Fruit fly (Drosophila melanogaster) whole organism, embryonic: ENCODE results near the gene CG17329.

Experiments
- CG10654 ChIP-seq: fragments of 200-800 bp; sonication (Bioruptor generic); optimal IDR thresholded peaks from 2 replicates; lab custom pipeline; 2016; ENCODE audit warnings: missing biosample characterization, missing genetic modification characterization
- CG12155 ChIP-seq: fragments of 200-800 bp; sonication (Bioruptor generic); optimal IDR thresholded peaks from 3 replicates; lab custom pipeline; 2016; ENCODE audit warnings: missing biosample characterization, missing genetic modification characterization
- CG14710 ChIP-seq: fragments of 200-800 bp; sonication (Bioruptor generic); optimal IDR thresholded peaks from 3 replicates; lab custom pipeline; 2019; ENCODE audit warnings: missing biosample characterization, mild to moderate bottlenecking, missing genetic modification characterization, moderate library complexity
- CG1792 ChIP-seq: fragments of 200-800 bp; sonication (Bioruptor generic); optimal IDR thresholded peaks from 2 replicates; lab custom pipeline; 2016; ENCODE audit warnings: missing biosample characterization, missing genetic modification characterization
- CG5180 ChIP-seq: fragments of 200-800 bp; sonication (Bioruptor generic); optimal IDR thresholded peaks from 3 replicates; lab custom pipeline; 2017; ENCODE audit warnings: missing biosample characterization, missing genetic modification characterization, mild to moderate bottlenecking, moderate library complexity, missing genetic modification reagents
- CG7357 ChIP-seq: fragments of 200-800 bp; sonication (Bioruptor generic); IDR thresholded peaks from 3 replicates; pipeline ENCODE4 v1.3.6; 2022; ENCODE audit warnings: missing biosample characterization, missing genetic modification characterization
- CG8089 ChIP-seq: fragments of 200-800 bp; sonication (Bioruptor generic); optimal IDR thresholded peaks from 3 replicates; lab custom pipeline; 2016; ENCODE audit warnings: missing biosample characterization, missing genetic modification characterization
- CG8359 ChIP-seq: fragments of 200-800 bp; sonication (Bioruptor generic); optimal IDR thresholded peaks from 2 replicates; lab custom pipeline; 2017; ENCODE audit warnings: missing biosample characterization, mild to moderate bottlenecking, missing genetic modification characterization, borderline replicate concordance
- CHES-1-like ChIP-seq: fragments of 200-800 bp; sonication (Bioruptor generic); optimal IDR thresholded peaks from 2 replicates; lab custom pipeline; 2016; ENCODE audit warnings: missing biosample characterization, missing genetic modification characterization
- Dip2 ChIP-seq: fragments of 200-800 bp; sonication (Bioruptor generic); IDR thresholded peaks from 2 replicates; pipeline ENCODE4 v1.3.6; 2022; ENCODE audit warnings: missing biosample characterization, missing genetic modification characterization
- Drgx ChIP-seq: fragments of 200-800 bp; sonication (Bioruptor generic); IDR thresholded peaks from 2 replicates; pipeline ENCODE4 v1.3.6; 2022; ENCODE audit warnings: missing biosample characterization, missing genetic modification characterization
- Ets97D ChIP-seq: fragments of 200-800 bp; sonication (Bioruptor generic); optimal IDR thresholded peaks from 3 replicates; lab custom pipeline; 2016; ENCODE audit warnings: missing biosample characterization, missing genetic modification characterization
- Hmr ChIP-seq: fragments of 200-800 bp; sonication (Bioruptor generic); optimal IDR thresholded peaks from 3 replicates; lab custom pipeline; 2017; ENCODE audit warnings: mild to moderate bottlenecking, missing biosample characterization, missing genetic modification reagents, missing genetic modification characterization
- Myb ChIP-seq: fragments of 200-800 bp; sonication (Bioruptor generic); optimal IDR thresholded peaks from 2 replicates; lab custom pipeline; 2016; ENCODE audit warnings: missing biosample characterization, missing genetic modification characterization
- Nf-YA ChIP-seq: fragments of 200-800 bp; sonication (Bioruptor generic); IDR thresholded peaks from 2 replicates; pipeline ENCODE4 v1.3.6; 2022; ENCODE audit warnings: missing biosample characterization, missing genetic modification characterization
- Oli ChIP-seq: fragments of 200-800 bp; sonication (Bioruptor generic); optimal IDR thresholded peaks from 2 replicates; lab custom pipeline; 2018; ENCODE audit warnings: missing biosample characterization, mild to moderate bottlenecking, missing genetic modification characterization, moderate library complexity
- Pdp1 ChIP-seq, 2 experiments: fragments of 200-800 bp; sonication (Bioruptor generic); optimal IDR thresholded peaks; 3 replicates each; lab custom pipeline; 2016; ENCODE audit warnings: missing biosample characterization in 2 of 2, missing genetic modification characterization in 2 of 2, mild to moderate bottlenecking in 1 of 2, moderate library complexity in 1 of 2
- Ptx1 ChIP-seq: fragments of 200-800 bp; sonication (Bioruptor generic); IDR thresholded peaks from 2 replicates; pipeline ENCODE4 v1.3.6; 2022; ENCODE audit warnings: missing biosample characterization, missing genetic modification characterization
- Sox100B ChIP-seq: fragments of 200-800 bp; sonication (Bioruptor generic); optimal IDR thresholded peaks from 3 replicates; lab custom pipeline; 2018; ENCODE audit warnings: missing biosample characterization, mild to moderate bottlenecking, missing genetic modification characterization
- Spps ChIP-seq: fragments of 200-800 bp; sonication (Bioruptor generic); optimal IDR thresholded peaks from 2 replicates; lab custom pipeline; 2018; ENCODE audit warnings: missing biosample characterization, mild to moderate bottlenecking, missing genetic modification characterization
- Usf ChIP-seq: fragments of 200-800 bp; sonication (Bioruptor generic); optimal IDR thresholded peaks from 2 replicates; lab custom pipeline; 2017; ENCODE audit warnings: missing genotype, missing biosample characterization, missing genetic modification characterization
- Vsx1 ChIP-seq: fragments of 200-800 bp; sonication (Bioruptor generic); optimal IDR thresholded peaks from 2 replicates; lab custom pipeline; 2017; ENCODE audit warnings: missing biosample characterization, mild to moderate bottlenecking, missing genetic modification characterization, missing genetic modification reagents
- abd-A ChIP-seq: fragments of 200-800 bp; sonication (Bioruptor generic); optimal IDR thresholded peaks from 3 replicates; lab custom pipeline; 2019; ENCODE audit warnings: missing biosample characterization, mild to moderate bottlenecking, missing genetic modification characterization, moderate library complexity
- ap ChIP-seq: fragments of 200-800 bp; sonication (Bioruptor generic); IDR thresholded peaks from 2 replicates; pipeline ENCODE4 v1.3.6; 2022; ENCODE audit warnings: missing biosample characterization, missing genetic modification characterization
- az2 ChIP-seq: fragments of 200-800 bp; sonication (Bioruptor generic); optimal IDR thresholded peaks from 3 replicates; lab custom pipeline; 2016; ENCODE audit warnings: missing biosample characterization, missing genetic modification characterization
- bowl ChIP-seq: fragments of 200-800 bp; sonication (Bioruptor generic); IDR thresholded peaks from 2 replicates; pipeline ENCODE4 v1.3.6; 2022; ENCODE audit warnings: missing biosample characterization, missing genetic modification characterization
- cato ChIP-seq: fragments of 200-800 bp; sonication (Bioruptor generic); optimal IDR thresholded peaks from 2 replicates; lab custom pipeline; 2016; ENCODE audit warnings: missing biosample characterization, missing genetic modification characterization, borderline replicate concordance
- chinmo ChIP-seq: fragments of 200-800 bp; sonication (Bioruptor generic); IDR thresholded peaks from 4 replicates; pipeline ENCODE4 v1.3.6; 2022; ENCODE audit warnings: missing biosample characterization, missing genetic modification characterization; ENCODE audit not compliant: partially characterized antibody
- chm ChIP-seq: fragments of 200-800 bp; sonication (Bioruptor generic); IDR thresholded peaks from 2 replicates; pipeline ENCODE4 v1.3.6; 2022; ENCODE audit warnings: missing biosample characterization, missing genetic modification characterization
- chn ChIP-seq: fragments of 200-800 bp; sonication (Bioruptor generic); optimal IDR thresholded peaks from 2 replicates; lab custom pipeline; 2016; ENCODE audit warnings: missing biosample characterization, missing genetic modification characterization
- croc ChIP-seq: fragments of 200-800 bp; sonication (Bioruptor generic); conservative IDR thresholded peaks from 3 replicates; pipeline ENCODE4 v1.3.6; 2022; ENCODE audit warnings: missing biosample characterization, missing genetic modification characterization
- crp ChIP-seq, 2 experiments: fragments of 200-800 bp; sonication (Bioruptor generic); optimal IDR thresholded peaks; 2 replicates in 1 of 2; 3 replicates in 1 of 2; lab custom pipeline; 2017; ENCODE audit warnings: missing biosample characterization in 2 of 2, missing genetic modification characterization in 2 of 2, mild to moderate bottlenecking in 1 of 2, moderate library complexity in 1 of 2
- dati ChIP-seq: fragments of 200-800 bp; sonication (Bioruptor generic); IDR thresholded peaks from 2 replicates; pipeline ENCODE4 v1.3.6; 2022; ENCODE audit warnings: missing biosample characterization, missing genetic modification characterization
- eyg ChIP-seq: fragments of 200-800 bp; sonication (Bioruptor generic); optimal IDR thresholded peaks from 3 replicates; lab custom pipeline; 2016; ENCODE audit warnings: missing biosample characterization, missing genetic modification characterization
- jumu ChIP-seq: fragments of 200-800 bp; sonication (Bioruptor generic); optimal IDR thresholded peaks from 3 replicates; lab custom pipeline; 2016; ENCODE audit warnings: missing biosample characterization, missing genetic modification characterization
- kni ChIP-seq: fragments of 200-800 bp; sonication (Bioruptor generic); optimal IDR thresholded peaks from 3 replicates; lab custom pipeline; 2017; ENCODE audit warnings: mild to moderate bottlenecking, missing biosample characterization, missing genetic modification reagents, missing genetic modification characterization
- knrl ChIP-seq: fragments of 200-800 bp; sonication (Bioruptor generic); IDR thresholded peaks from 3 replicates; pipeline ENCODE4 v1.3.6; 2022; ENCODE audit warnings: missing biosample characterization, missing genetic modification characterization; ENCODE audit not compliant: partially characterized antibody
- lab ChIP-seq: fragments of 200-800 bp; sonication (Bioruptor generic); optimal IDR thresholded peaks from 3 replicates; lab custom pipeline; 2017; ENCODE audit warnings: missing biosample characterization, missing genetic modification characterization, mild to moderate bottlenecking, moderate library complexity, missing genetic modification reagents
- maf-S ChIP-seq: fragments of 200-800 bp; sonication (Bioruptor generic); optimal IDR thresholded peaks from 2 replicates; lab custom pipeline; 2016; ENCODE audit warnings: missing biosample characterization, missing genetic modification characterization
- mirr ChIP-seq: fragments of 200-800 bp; sonication (Bioruptor generic); optimal IDR thresholded peaks from 3 replicates; lab custom pipeline; 2018; ENCODE audit warnings: missing biosample characterization, mild to moderate bottlenecking, missing genetic modification characterization
- nerfin-2 ChIP-seq: fragments of 200-800 bp; sonication (Bioruptor generic); IDR thresholded peaks from 2 replicates; pipeline ENCODE4 v1.3.6; 2022; ENCODE audit warnings: missing biosample characterization, missing genetic modification characterization; ENCODE audit not compliant: partially characterized antibody
- nmo ChIP-seq: fragments of 200-800 bp; sonication (Bioruptor generic); optimal IDR thresholded peaks from 2 replicates; lab custom pipeline; 2018; ENCODE audit warnings: missing biosample characterization, mild to moderate bottlenecking, missing genetic modification characterization, moderate library complexity
- repo ChIP-seq: fragments of 200-800 bp; sonication (Bioruptor generic); optimal IDR thresholded peaks from 2 replicates; lab custom pipeline; 2016; ENCODE audit warnings: missing biosample characterization, missing genetic modification characterization
- sc ChIP-seq, 3 experiments: fragments of >200 bp in 2 of 3; fragments of 200-800 bp in 1 of 3; sonication (Bioruptor generic) in 1 of 3; optimal IDR thresholded peaks; 2 replicates in 2 of 3; 3 replicates in 1 of 3; lab custom pipeline; 2017; ENCODE audit warnings: mild to moderate bottlenecking in 1 of 3, missing biosample characterization in 1 of 3, missing genetic modification characterization in 1 of 3, missing genetic modification reagents in 1 of 3
- sens ChIP-seq: fragments of 200-800 bp; sonication (Bioruptor generic); peaks from one replicate; lab custom pipeline; 2016; ENCODE audit warnings: missing biosample characterization, missing genetic modification characterization
- sim ChIP-seq: fragments of 200-800 bp; sonication (Bioruptor generic); IDR thresholded peaks from 2 replicates; pipeline ENCODE4 v1.3.6; 2022; ENCODE audit warnings: missing biosample characterization, missing genetic modification characterization
- sqz ChIP-seq: fragments of 200-800 bp; sonication (Bioruptor generic); optimal IDR thresholded peaks from 3 replicates; lab custom pipeline; 2018; ENCODE audit warnings: missing biosample characterization, mild to moderate bottlenecking, missing genetic modification characterization
- trh ChIP-seq: fragments of 200-800 bp; sonication (Bioruptor generic); optimal IDR thresholded peaks from 2 replicates; lab custom pipeline; 2016; ENCODE audit warnings: missing biosample characterization, missing genetic modification characterization
- ttk ChIP-seq: fragments of 200-800 bp; sonication (Bioruptor generic); IDR thresholded peaks from 2 replicates; pipeline ENCODE4 v2.1.2; 2022; ENCODE audit warnings: missing biosample characterization, missing genetic modification characterization
- zen2 ChIP-seq: fragments of 200-800 bp; sonication (Bioruptor generic); IDR thresholded peaks from 3 replicates; pipeline ENCODE4 v1.3.6; 2022; ENCODE audit warnings: missing biosample characterization, missing genetic modification characterization; ENCODE audit not compliant: partially characterized antibody

The CG17329 gene

dm6 chr2L:16271486-16271806 is 19.6 kb upstream of the CG17329 start (continued):
- TF ChIP-seq kni (GFP tag; lab: Kevin White, UChicago) (peak; percentile 48), knrl (no peak), crp (GFP tag; optimal IDR thresholded peaks at IDR 0.05; lab: Kevin White, UChicago) (peak; percentile 23 to 88), dati (GFP tag; lab: Robert Waterston, UW) (no peak), mirr (GFP tag; lab: Kevin White, UChicago) (peak; percentile 88), Ptx1 (GFP tag; lab: Robert Waterston, UW) (no peak), Pdp1 (GFP tag; optimal IDR thresholded peaks at IDR 0.05; lab: Kevin White, UChicago) (peak in 1 of 2 experiments; percentile 17), abd-A (tag; lab: Kevin White, UChicago) (peak; percentile 77), sqz (GFP tag; lab: Kevin White, UChicago) (peak; percentile 48), Drgx (GFP tag; lab: Robert Waterston, UW) (no peak)

- TF ChIP-seq cato (GFP tag; lab: Kevin White, UChicago), result no peak
- TF ChIP-seq Vsx1 (GFP tag; lab: Kevin White, UChicago), result peak; percentile 71
- TF ChIP-seq CG10654 (GFP tag; lab: Kevin White, UChicago), result no peak
- no peak for TF ChIP-seq trh (GFP tag; lab: Kevin White, UChicago)
- TF ChIP-seq sim (GFP tag; lab: Robert Waterston, UW), result no peak
- no peak for TF ChIP-seq croc
- TF ChIP-seq CG12155 (GFP tag; lab: Kevin White, UChicago), result no peak
- TF ChIP-seq Sox100B, result peak; percentile 1
- TF ChIP-seq CG1792 (GFP tag; lab: Kevin White, UChicago), result no peak
- peak; percentile 71 for TF ChIP-seq Hmr (GFP tag; lab: Kevin White, UChicago)
- TF ChIP-seq nerfin-2, result no peak
- peak; percentile 1 for TF ChIP-seq eyg (GFP tag; lab: Kevin White, UChicago)
- no peak for TF ChIP-seq Myb (GFP tag; lab: Kevin White, UChicago)
- no peak for TF ChIP-seq az2 (GFP tag; lab: Kevin White, UChicago)
- no peak for TF ChIP-seq Usf (GFP tag; lab: Kevin White, UChicago)
- TF ChIP-seq Ets97D (GFP tag; lab: Kevin White, UChicago), result no peak
- TF ChIP-seq CG14710 (tag; lab: Kevin White, UChicago), result no peak
- TF ChIP-seq chn (GFP tag; lab: Kevin White, UChicago), result no peak
- TF ChIP-seq Nf-YA, result no peak
- TF ChIP-seq chinmo, result peak; percentile 61; the same call in 2 of the 4 replicates
- TF ChIP-seq Oli (tag; lab: Kevin White, UChicago), result no peak
- no peak for TF ChIP-seq sc (optimal IDR thresholded peaks at IDR 0.05; lab: Kevin White, UChicago)
- no peak for TF ChIP-seq sc (GFP tag; optimal IDR thresholded peaks at IDR 0.05; lab: Kevin White, UChicago)
- no peak for TF ChIP-seq CG8089 (GFP tag; lab: Kevin White, UChicago)
- no peak for TF ChIP-seq ttk (GFP tag; lab: Robert Waterston, UW)
- no peak for TF ChIP-seq CG7357
- no peak for TF ChIP-seq Spps (tag; lab: Kevin White, UChicago)
- TF ChIP-seq chm (GFP tag; lab: Robert Waterston, UW), result peak; percentile 39; the same call in 1 of the 2 replicates
- TF ChIP-seq jumu, result no peak
- no peak for TF ChIP-seq Dip2 (GFP tag; lab: Robert Waterston, UW)
- no peak for TF ChIP-seq bowl (GFP tag; lab: Robert Waterston, UW)
- peak; percentile 37 for TF ChIP-seq CG5180 (GFP tag; lab: Kevin White, UChicago)
- TF ChIP-seq maf-S, result no peak
- TF ChIP-seq CG8359 (GFP tag; lab: Kevin White, UChicago), result no peak
- TF ChIP-seq repo (GFP tag; lab: Kevin White, UChicago), result no peak
- peak; percentile 59 for TF ChIP-seq sens (GFP tag; lab: Kevin White, UChicago)
- peak; percentile 80 for TF ChIP-seq lab (GFP tag; lab: Kevin White, UChicago)
- TF ChIP-seq ap (GFP tag; lab: Robert Waterston, UW), result no peak
- no peak for TF ChIP-seq CHES-1-like (GFP tag; lab: Kevin White, UChicago)
- no peak for TF ChIP-seq zen2 (GFP tag; lab: Robert Waterston, UW)
- no peak for TF ChIP-seq nmo (GFP tag; lab: Kevin White, UChicago)
Observed at dm6 chr2L:16272730-16273129, 18.4 kb upstream of the CG17329 start.
